Worm (Caenorhabditis elegans) whole organism, late embryonic: ENCODE measurements around the gene ggtb-1.

Source experiments
- K09A11.1 ChIP-seq: sonication (generic microtip); optimal IDR thresholded peaks from 2 replicates; lab custom pipeline; 2017; ENCODE audit warnings: antibody characterized with exemption, mild to moderate bottlenecking, missing genetic modification characterization, missing compliant biosample characterization; ENCODE audit not compliant: insufficient read depth
- ama-1 ChIP-seq: fragments of 150-350 bp; optimal IDR thresholded peaks from 2 replicates; lab custom pipeline; 2014
- dmd-4 ChIP-seq: sonication (generic microtip); optimal IDR thresholded peaks from 2 replicates; lab custom pipeline; 2016; ENCODE audit warnings: borderline replicate concordance, missing genetic modification characterization, missing compliant biosample characterization
- dve-1 ChIP-seq: sonication (generic microtip); optimal IDR thresholded peaks from 2 replicates; lab custom pipeline; 2017; ENCODE audit warnings: antibody characterized with exemption, mild to moderate bottlenecking, missing genetic modification characterization, missing compliant biosample characterization
- elt-2 ChIP-seq: sonication (generic microtip); optimal IDR thresholded peaks from 2 replicates; lab custom pipeline; 2016; ENCODE audit warnings: missing genetic modification reagents, missing genetic modification characterization, missing compliant biosample characterization
- lin-11 ChIP-seq: fragments of 200-800 bp; sonication (Bioruptor generic); optimal IDR thresholded peaks from 2 replicates; lab custom pipeline; 2018; ENCODE audit warnings: mild to moderate bottlenecking, missing genetic modification characterization, missing compliant biosample characterization
- mec-3 ChIP-seq: sonication (generic microtip); optimal IDR thresholded peaks from 2 replicates; lab custom pipeline; 2016; ENCODE audit warnings: borderline replicate concordance, missing genetic modification characterization, missing compliant biosample characterization
- tbx-2 ChIP-seq: sonication (generic microtip); optimal IDR thresholded peaks from 2 replicates; lab custom pipeline; 2016; ENCODE audit warnings: missing genetic modification characterization, missing compliant biosample characterization
- unc-86 ChIP-seq: sonication (generic microtip); optimal IDR thresholded peaks from 2 replicates; lab custom pipeline; 2016; ENCODE audit warnings: missing genetic modification characterization, missing compliant biosample characterization
- ztf-16 ChIP-seq: sonication (generic microtip); optimal IDR thresholded peaks from 2 replicates; lab custom pipeline; 2017; ENCODE audit warnings: missing genetic modification characterization, missing compliant biosample characterization

- TF ChIP-seq ama-1 (lab: Kevin White, UChicago) (no peak), K09A11.1 (tag; lab: Kevin White, UChicago) (no peak), mec-3 (tag; lab: Kevin White, UChicago) (no peak), dve-1 (tag; lab: Kevin White, UChicago) (no peak), tbx-2 (tag; lab: Kevin White, UChicago) (no peak), elt-2 (tag; lab: Kevin White, UChicago) (no peak), unc-86 (tag; lab: Kevin White, UChicago) (no peak), lin-11 (tag; lab: Kevin White, UChicago) (no peak), dmd-4 (tag; lab: Kevin White, UChicago) (no peak), ztf-16 (tag; lab: Kevin White, UChicago) (no peak)
These were observed 4.6 kb downstream of the ggtb-1 start, which contains the start of gene B0280.11 for ce11 chrIII:7138178-7138577.
